Worm (Caenorhabditis elegans) whole organism, young adult: ENCODE results near the gene hil-3.

Experiments
- B0336.3 ChIP-seq: fragments of 200-800 bp; sonication (Bioruptor generic); IDR thresholded peaks from 2 replicates; pipeline ENCODE4 v1.3.6; 2022; ENCODE audit warnings: missing genetic modification characterization, missing compliant biosample characterization
- F22D6.2 ChIP-seq: sonication (generic microtip); optimal IDR thresholded peaks from 2 replicates; lab custom pipeline; 2016; ENCODE audit warnings: mild to moderate bottlenecking, missing genetic modification characterization, missing compliant biosample characterization
- F23B12.7 ChIP-seq: sonication (generic microtip); optimal IDR thresholded peaks from 2 replicates; lab custom pipeline; 2017; ENCODE audit warnings: missing genetic modification characterization, mild to moderate bottlenecking, missing compliant biosample characterization, antibody characterized with exemption, moderate library complexity; ENCODE audit not compliant: insufficient read depth
- F37B4.10 ChIP-seq: fragments of 200-800 bp; sonication (Bioruptor generic); IDR thresholded peaks from 2 replicates; pipeline ENCODE4 v1.3.6; 2022; ENCODE audit warnings: missing genetic modification characterization, missing compliant biosample characterization
- F39B2.1 ChIP-seq: fragments of 200-800 bp; sonication (Bioruptor generic); IDR thresholded peaks from 2 replicates; pipeline ENCODE4 v1.3.6; 2022; ENCODE audit warnings: missing genetic modification reagents, missing genetic modification characterization, missing compliant biosample characterization
- F52B5.7 ChIP-seq: sonication (generic microtip); optimal IDR thresholded peaks from 2 replicates; lab custom pipeline; 2016; ENCODE audit warnings: mild to moderate bottlenecking, missing genetic modification characterization, missing compliant biosample characterization
- F55B11.4 ChIP-seq: sonication (generic microtip); optimal IDR thresholded peaks from 2 replicates; lab custom pipeline; 2016; ENCODE audit warnings: missing compliant biosample characterization, missing genetic modification characterization, borderline replicate concordance; ENCODE audit not compliant: insufficient read depth
- F57A8.1 ChIP-seq: fragments of 200-800 bp; sonication (Bioruptor generic); optimal IDR thresholded peaks from 2 replicates; lab custom pipeline; 2018; ENCODE audit warnings: mild to moderate bottlenecking, missing genetic modification characterization, moderate library complexity, missing compliant biosample characterization
- K12H6.12 ChIP-seq: fragments of 200-800 bp; sonication (Bioruptor generic); optimal IDR thresholded peaks from 2 replicates; lab custom pipeline; 2018; ENCODE audit warnings: mild to moderate bottlenecking, missing genetic modification characterization, missing compliant biosample characterization
- T07F8.4 ChIP-seq: sonication (generic microtip); optimal IDR thresholded peaks from 2 replicates; lab custom pipeline; 2016; ENCODE audit warnings: mild to moderate bottlenecking, missing genetic modification characterization, moderate library complexity, missing compliant biosample characterization
- Y56A3A.18 ChIP-seq: fragments of 200-800 bp; sonication (Bioruptor generic); IDR thresholded peaks from 2 replicates; pipeline ENCODE4 v1.3.6; 2022; ENCODE audit warnings: missing genetic modification reagents, missing genetic modification characterization, missing compliant biosample characterization
- akir-1 ChIP-seq: fragments of 200-800 bp; sonication (Bioruptor generic); optimal IDR thresholded peaks from 2 replicates; lab custom pipeline; 2018; ENCODE audit warnings: mild to moderate bottlenecking, missing genetic modification characterization, moderate library complexity, missing compliant biosample characterization
- aptf-2 ChIP-seq: fragments of 200-800 bp; sonication (Bioruptor generic); conservative IDR thresholded peaks from 2 replicates; pipeline ENCODE4 v1.3.6; 2022; ENCODE audit warnings: missing genetic modification reagents, missing genetic modification characterization, missing compliant biosample characterization
- aptf-3 ChIP-seq: fragments of 200-800 bp; sonication (Bioruptor generic); IDR thresholded peaks from 2 replicates; pipeline ENCODE4 v1.3.6; 2022; ENCODE audit warnings: missing genetic modification characterization, missing compliant biosample characterization
- athp-1 ChIP-seq: sonication (generic microtip); optimal IDR thresholded peaks from 2 replicates; lab custom pipeline; 2017; ENCODE audit warnings: mild to moderate bottlenecking, missing genetic modification characterization, missing compliant biosample characterization
- bed-1 ChIP-seq: fragments of 200-800 bp; sonication (Bioruptor generic); IDR thresholded peaks from 2 replicates; pipeline ENCODE4 v1.3.6; 2022; ENCODE audit warnings: missing genetic modification reagents, missing genetic modification characterization, missing compliant biosample characterization
- bed-2 ChIP-seq: fragments of 200-800 bp; sonication (Bioruptor generic); IDR thresholded peaks from 2 replicates; pipeline ENCODE4 v1.3.6; 2022; ENCODE audit warnings: missing genetic modification reagents, missing genetic modification characterization, missing compliant biosample characterization
- cebp-1 ChIP-seq, 2 experiments: fragments of 200-800 bp in 1 of 2; sonication (Bioruptor generic) in 1 of 2; sonication (generic microtip) in 1 of 2; IDR thresholded peaks in 1 of 2; optimal IDR thresholded peaks in 1 of 2; 2 replicates each; pipeline versions ENCODE4 v1.3.6 to Lab custom; 2017 to 2022; ENCODE audit warnings: missing compliant biosample characterization in 2 of 2, missing genetic modification characterization in 2 of 2, mild to moderate bottlenecking in 1 of 2, missing genetic modification reagents in 1 of 2, moderate library complexity in 1 of 2
- ceh-27 ChIP-seq: fragments of 200-800 bp; sonication (Bioruptor generic); optimal IDR thresholded peaks from 2 replicates; lab custom pipeline; 2018; ENCODE audit warnings: mild to moderate bottlenecking, missing genetic modification characterization, moderate library complexity, missing compliant biosample characterization
- ceh-79 ChIP-seq: sonication (generic microtip); optimal IDR thresholded peaks from 2 replicates; lab custom pipeline; 2017; ENCODE audit warnings: mild to moderate bottlenecking, missing genetic modification characterization, missing compliant biosample characterization
- chd-7 ChIP-seq: sonication (generic microtip); optimal IDR thresholded peaks from 2 replicates; lab custom pipeline; 2016; ENCODE audit warnings: mild to moderate bottlenecking, missing genetic modification characterization, moderate library complexity, missing compliant biosample characterization
- die-1 ChIP-seq: sonication (generic microtip); optimal IDR thresholded peaks from 2 replicates; lab custom pipeline; 2016; ENCODE audit warnings: missing genotype, mild to moderate bottlenecking, missing genetic modification characterization, missing compliant biosample characterization
- dox-1 ChIP-seq: fragments of 200-800 bp; sonication (Bioruptor generic); IDR thresholded peaks from 2 replicates; pipeline ENCODE4 v1.3.6; 2022; ENCODE audit warnings: missing genetic modification reagents, missing genetic modification characterization, missing compliant biosample characterization
- egl-44 ChIP-seq: fragments of 200-800 bp; sonication (Bioruptor generic); IDR thresholded peaks from 2 replicates; pipeline ENCODE4 v1.3.6; 2022; ENCODE audit warnings: missing genetic modification reagents, missing genetic modification characterization, missing compliant biosample characterization
- egrh-3 ChIP-seq: fragments of 200-800 bp; sonication (Bioruptor generic); IDR thresholded peaks from 2 replicates; pipeline ENCODE4 v1.3.6; 2022; ENCODE audit warnings: missing genetic modification reagents, missing genetic modification characterization, missing compliant biosample characterization
- fkh-3 ChIP-seq: sonication (generic microtip); optimal IDR thresholded peaks from 2 replicates; lab custom pipeline; 2016; ENCODE audit warnings: mild to moderate bottlenecking, missing genetic modification characterization, missing compliant biosample characterization
- hmg-1.2 ChIP-seq: fragments of 200-800 bp; sonication (Bioruptor generic); IDR thresholded peaks from 2 replicates; pipeline ENCODE4 v1.3.6; 2022; ENCODE audit warnings: missing genetic modification reagents, missing genetic modification characterization, missing compliant biosample characterization
- lir-1 ChIP-seq: fragments of 200-800 bp; sonication (Bioruptor generic); conservative IDR thresholded peaks from 2 replicates; pipeline ENCODE4 v1.3.6; 2022; ENCODE audit warnings: missing genetic modification reagents, missing genetic modification characterization, missing compliant biosample characterization
- lsl-1 ChIP-seq: fragments of 200-800 bp; sonication (Bioruptor generic); optimal IDR thresholded peaks from 2 replicates; lab custom pipeline; 2018; ENCODE audit warnings: mild to moderate bottlenecking, missing genetic modification characterization, moderate library complexity, missing compliant biosample characterization
- nfya-1 ChIP-seq: sonication (generic microtip); optimal IDR thresholded peaks from 2 replicates; lab custom pipeline; 2017; ENCODE audit warnings: antibody characterized with exemption, missing compliant biosample characterization, missing genetic modification characterization, borderline replicate concordance; ENCODE audit not compliant: insufficient read depth
- nfyb-1 ChIP-seq: fragments of 200-800 bp; sonication (Bioruptor generic); IDR thresholded peaks from 2 replicates; pipeline ENCODE4 v1.3.6; 2022; ENCODE audit warnings: missing genetic modification reagents, missing genetic modification characterization, missing compliant biosample characterization
- nhr-27 ChIP-seq: fragments of 200-800 bp; sonication (Bioruptor generic); optimal IDR thresholded peaks from 2 replicates; lab custom pipeline; 2018; ENCODE audit warnings: mild to moderate bottlenecking, missing genetic modification characterization, moderate library complexity, missing compliant biosample characterization
- nhr-80 ChIP-seq: sonication (generic microtip); optimal IDR thresholded peaks from 2 replicates; lab custom pipeline; 2016; ENCODE audit warnings: missing genetic modification characterization, missing compliant biosample characterization
- pbrm-1 ChIP-seq: fragments of 200-800 bp; sonication (Bioruptor generic); IDR thresholded peaks from 2 replicates; pipeline ENCODE4 v1.3.6; 2022; ENCODE audit warnings: missing genetic modification reagents, missing genetic modification characterization, missing compliant biosample characterization
- rcor-1 ChIP-seq: fragments of 200-800 bp; sonication (Bioruptor generic); IDR thresholded peaks from 2 replicates; pipeline ENCODE4 v1.3.6; 2022; ENCODE audit warnings: missing genetic modification reagents, missing genetic modification characterization, missing compliant biosample characterization
- rec-8 ChIP-seq, 2 experiments: sonication (generic microtip); optimal IDR thresholded peaks; 2 replicates each; lab custom pipeline; 2016; ENCODE audit warnings: mild to moderate bottlenecking in 2 of 2, missing genetic modification characterization in 2 of 2, missing genetic modification reagents in 2 of 2, missing genotype in 2 of 2, missing biosample characterization in 1 of 2, missing compliant biosample characterization in 1 of 2, moderate library complexity in 1 of 2
- tbp1 ChIP-seq: fragments of 200-800 bp; sonication (Bioruptor generic); optimal IDR thresholded peaks from 2 replicates; lab custom pipeline; 2018; ENCODE audit warnings: mild to moderate bottlenecking, missing genetic modification characterization, missing compliant biosample characterization
- tbx-9 ChIP-seq: sonication (generic microtip); optimal IDR thresholded peaks from 2 replicates; lab custom pipeline; 2016; ENCODE audit warnings: borderline replicate concordance, missing genetic modification characterization, inconsistent platforms, missing compliant biosample characterization
- xnd-1 ChIP-seq: sonication (generic microtip); optimal IDR thresholded peaks from 2 replicates; lab custom pipeline; 2016; ENCODE audit warnings: missing genotype, missing genetic modification reagents, missing genetic modification characterization, missing compliant biosample characterization
- zfh-2 ChIP-seq: fragments of 200-800 bp; sonication (Bioruptor generic); conservative IDR thresholded peaks from 2 replicates; pipeline ENCODE4 v1.3.6; 2022; ENCODE audit warnings: missing genetic modification reagents, missing genetic modification characterization, missing compliant biosample characterization
- ztf-28 ChIP-seq: fragments of 200-800 bp; sonication (Bioruptor generic); IDR thresholded peaks from 2 replicates; pipeline ENCODE4 v1.3.6; 2022; ENCODE audit warnings: missing genetic modification reagents, missing genetic modification characterization, missing compliant biosample characterization
- ztf-6 ChIP-seq: fragments of 200-800 bp; sonication (Bioruptor generic); IDR thresholded peaks from 2 replicates; pipeline ENCODE4 v1.3.6; 2022; ENCODE audit warnings: missing genetic modification reagents, missing genetic modification characterization, missing compliant biosample characterization

Gene hil-3

DNA sequence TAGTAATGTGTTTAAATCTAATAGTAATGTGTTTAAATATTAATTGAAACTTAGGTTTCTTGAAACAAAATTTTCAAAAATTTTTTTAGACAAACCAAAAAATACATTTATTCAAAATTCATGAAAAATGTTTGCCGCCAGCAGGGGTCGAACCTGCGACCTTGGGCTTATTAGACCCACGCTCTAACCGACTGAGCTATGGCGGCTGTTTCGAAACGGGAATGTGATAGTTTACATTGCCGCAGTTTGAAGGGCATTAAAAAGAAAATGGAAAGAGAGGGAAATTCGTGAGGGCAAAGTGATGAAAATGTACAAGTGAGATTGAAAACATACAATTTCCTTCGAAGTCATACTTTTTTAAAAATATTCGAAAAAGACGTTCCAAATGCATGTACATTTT lies 2.5 kb upstream of the hil-3 start (continued):
- peak; percentile 71 for TF ChIP-seq hmg-1.2 (GFP tag; lab: Robert Waterston, UW)
- TF ChIP-seq aptf-2 (GFP tag; lab: Robert Waterston, UW) = no peak

DNA sequence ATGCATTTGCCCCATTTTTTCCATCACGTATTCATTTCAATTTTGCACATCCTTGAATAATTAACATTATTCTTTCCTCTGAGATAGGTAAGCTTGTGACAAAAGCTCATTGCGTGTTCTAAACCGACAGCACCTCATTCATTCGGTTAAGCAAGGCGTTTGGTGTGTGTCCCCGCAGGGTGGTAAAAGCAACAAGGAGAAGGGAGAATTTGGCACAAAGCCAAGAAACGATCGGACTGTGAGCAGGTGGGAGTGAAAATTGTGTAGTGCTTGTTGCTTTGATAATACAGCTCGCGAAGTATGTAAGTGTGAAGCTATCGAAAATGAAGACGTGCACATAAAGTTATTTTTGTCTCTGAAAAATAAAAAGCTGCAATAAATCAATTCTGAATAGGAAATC lies 1.8 kb upstream of the hil-3 start:
- TF ChIP-seq F22D6.2 (tag; lab: Kevin White, UChicago) (no peak), bed-2 (GFP tag; lab: Robert Waterston, UW) (no peak), F39B2.1 (GFP tag; lab: Robert Waterston, UW) (peak; percentile 97)

- TF ChIP-seq ztf-28 (GFP tag; lab: Robert Waterston, UW) (no peak), K12H6.12 (tag; lab: Kevin White, UChicago) (peak; percentile 54), T07F8.4 (tag; lab: Kevin White, UChicago) (no peak), ceh-27 (GFP tag; lab: Kevin White, UChicago) (peak; percentile 47), lsl-1 (no peak), chd-7 (no peak), nfya-1 (no peak)
- TF ChIP-seq, all 124 proteins: peak for 2
These were observed 1.0 kb downstream of the hil-3 start for ce11 chrX:8160016-8160415.

DNA sequence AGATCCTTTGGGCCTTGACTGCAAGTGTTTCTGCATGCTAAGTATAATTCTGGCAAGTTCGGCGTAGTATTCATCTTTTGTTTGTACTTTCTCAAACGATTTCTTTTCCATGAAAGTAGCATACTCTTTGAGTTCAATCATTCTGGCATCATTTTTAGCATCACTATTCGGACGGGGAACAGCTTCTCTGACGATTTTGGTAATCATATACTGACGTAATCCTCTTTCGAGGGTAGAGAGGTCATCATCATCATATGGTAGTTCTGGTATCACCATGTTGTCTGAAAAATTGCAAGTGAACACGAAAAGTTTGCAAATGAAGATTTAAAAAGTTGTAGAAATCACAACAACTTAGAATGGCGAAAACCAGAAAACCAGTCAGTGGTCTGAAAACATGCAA lies 3.8 kb downstream of the hil-3 start, which contains the start of gene F22F1.3:
Gene F22F1.3 (minus strand): TSS at position 281 of the 400 bp plus-strand sequence.
- TF ChIP-seq F57A8.1 (no peak), lir-1 (GFP tag; lab: Robert Waterston, UW) (no peak), athp-1 (tag; lab: Kevin White, UChicago) (no peak), F37B4.10 (no peak), T07F8.4 (tag; lab: Kevin White, UChicago) (no peak), nhr-27 (no peak), tbx-9 (tag; lab: Kevin White, UChicago) (no peak), Y56A3A.18 (no peak), F55B11.4 (no peak)

ce11 chrX:8163555-8163954 lies 4.6 kb downstream of the hil-3 start:
- TF ChIP-seq fkh-3 (tag; lab: Kevin White, UChicago) (peak; percentile 3), ceh-27 (GFP tag; lab: Kevin White, UChicago) (peak; percentile 49), ztf-6 (GFP tag; lab: Robert Waterston, UW) (0 out of 2 replicates have a peak, but pooled peaks have one; percentile 9), pbrm-1 (GFP tag; lab: Robert Waterston, UW) (0 out of 2 replicates have a peak, but pooled peaks have one; percentile 39), nhr-80 (tag; lab: Kevin White, UChicago) (no peak), egrh-3 (GFP tag; lab: Robert Waterston, UW) (peak; percentile 95), rec-8 (tag; optimal IDR thresholded peaks at IDR 0.05; lab: Kevin White, UChicago) (no peak), F37B4.10 (0 out of 2 replicates have a peak, but pooled peaks have one; percentile 87), rcor-1 (GFP tag; lab: Robert Waterston, UW) (peak; percentile 83), aptf-3 (0 out of 2 replicates have a peak, but pooled peaks have one; percentile 66), akir-1 (GFP tag; lab: Kevin White, UChicago) (no peak), nfyb-1 (GFP tag; lab: Robert Waterston, UW) (no peak), egl-44 (0 out of 2 replicates have a peak, but pooled peaks have one; percentile 14), cebp-1 (GFP tag; IDR thresholded peaks at IDR 0.05; lab: Robert Waterston, UW) (no peak), cebp-1 (tag; optimal IDR thresholded peaks at IDR 0.05; lab: Kevin White, UChicago) (no peak), F52B5.7 (tag; lab: Kevin White, UChicago) (peak; percentile 6), B0336.3 (GFP tag; lab: Robert Waterston, UW) (no peak), bed-1 (GFP tag; lab: Robert Waterston, UW) (no peak), tbp1 (GFP tag; lab: Kevin White, UChicago) (peak; percentile 21), ceh-79 (tag; lab: Kevin White, UChicago) (peak; percentile 11), dox-1 (GFP tag; lab: Robert Waterston, UW) (peak; percentile 32; the same call in 1 of the 2 replicates), F23B12.7 (tag; lab: Kevin White, UChicago) (no peak), zfh-2 (GFP tag; lab: Robert Waterston, UW) (peak; percentile 99), die-1 (tag; lab: Kevin White, UChicago) (peak; percentile 9), xnd-1 (tag; lab: Kevin White, UChicago) (no peak)
